Worm (Caenorhabditis elegans) whole organism, late embryonic: ENCODE results near the gene fbxa-152.

Source experiments
- F13H6.1 ChIP-seq: sonication (generic microtip); optimal IDR thresholded peaks from 2 replicates; lab custom pipeline; 2016; ENCODE audit warnings: missing genetic modification characterization, missing compliant biosample characterization
- ama-1 ChIP-seq: fragments of 150-350 bp; optimal IDR thresholded peaks from 2 replicates; lab custom pipeline; 2014
- hlh-15 ChIP-seq: sonication (generic microtip); optimal IDR thresholded peaks from 2 replicates; lab custom pipeline; 2016; ENCODE audit warnings: missing genetic modification characterization, missing compliant biosample characterization
- pha-4 ChIP-seq: fragments of 150-350 bp; optimal IDR thresholded peaks from 2 replicates; lab custom pipeline; 2018; ENCODE audit warnings: missing biosample characterization, missing genetic modification reagents, missing genetic modification characterization
- unc-42 ChIP-seq: sonication (generic microtip); optimal IDR thresholded peaks from 2 replicates; lab custom pipeline; 2016; ENCODE audit warnings: missing genotype, missing genetic modification characterization, missing compliant biosample characterization

- TF ChIP-seq ama-1 (no peak), unc-42 (tag; lab: Kevin White, UChicago) (no peak), pha-4 (no peak), F13H6.1 (no peak), hlh-15 (tag; lab: Kevin White, UChicago) (no peak)
Measured at ce11 chrV:15605045-15605444, 2.9 kb upstream of the fbxa-152 start, which contains the start of gene fbxa-154.
